Worm (Caenorhabditis elegans): Measurements from ENCODE around the gene F13A2.2.

- no peak for TF ChIP-seq ama-1 (optimal IDR thresholded peaks at IDR 0.05)
- no peak for TF ChIP-seq nhr-90 (tag; optimal IDR thresholded peaks at IDR 0.05; ENCODE audit: poor library complexity)
- TF ChIP-seq ceh-88 (GFP tag; IDR thresholded peaks at IDR 0.05): no peak
- TF ChIP-seq nhr-12 (tag; optimal IDR thresholded peaks at IDR 0.05): no peak
- no peak for TF ChIP-seq unc-130 (tag; optimal IDR thresholded peaks at IDR 0.05)
- TF ChIP-seq zag-1 (tag; optimal IDR thresholded peaks at IDR 0.05): no peak
- TF ChIP-seq ztf-11 (tag; optimal IDR thresholded peaks at IDR 0.05): no peak
- no peak for TF ChIP-seq fkh-4 (tag; optimal IDR thresholded peaks at IDR 0.05; ENCODE audit: borderline replicate concordance)
- TF ChIP-seq egl-27 (tag; optimal IDR thresholded peaks at IDR 0.05): no peak
- no peak for TF ChIP-seq ceh-82 (tag; optimal IDR thresholded peaks at IDR 0.05)
Measured at ce11 chrV:4386173-4386572, 1.8 kb upstream of the F13A2.2 start, which contains the start of gene F13A2.10.
